Worm (Caenorhabditis elegans) whole organism, L4 larva: Measurements from ENCODE around the gene T05C7.5.

Source experiments
- T20F7.1 ChIP-seq: fragments of 200-800 bp; sonication (Bioruptor generic); optimal IDR thresholded peaks from 2 replicates; lab custom pipeline; 2018; ENCODE audit warnings: mild to moderate bottlenecking, missing genetic modification characterization, missing compliant biosample characterization
- aly-2 ChIP-seq: sonication (generic microtip); optimal IDR thresholded peaks from 2 replicates; lab custom pipeline; 2018; ENCODE audit warnings: missing biosample characterization, missing genetic modification characterization
- dmd-9 ChIP-seq: fragments of 200-800 bp; sonication (Bioruptor generic); IDR thresholded peaks from 2 replicates; pipeline ENCODE4 v1.3.6; 2022; ENCODE audit warnings: missing genetic modification reagents, missing genetic modification characterization, missing compliant biosample characterization
- hlh-30 ChIP-seq: sonication (generic microtip); optimal IDR thresholded peaks from 2 replicates; lab custom pipeline; 2017; ENCODE audit warnings: antibody characterized with exemption, mild to moderate bottlenecking, missing genetic modification characterization, missing compliant biosample characterization; ENCODE audit not compliant: insufficient read depth
- jun-1 ChIP-seq: fragments of 150-350 bp; optimal IDR thresholded peaks from 2 replicates; lab custom pipeline; 2014; ENCODE audit warnings: missing biosample characterization, missing genetic modification reagents, missing genetic modification characterization
- lsy-2 ChIP-seq, 2 experiments: fragments of 150-350 bp in 1 of 2; sonication (generic microtip) in 1 of 2; optimal IDR thresholded peaks; 2 replicates each; lab custom pipeline; 2014 to 2017; ENCODE audit warnings: missing biosample characterization in 2 of 2, missing genetic modification characterization in 2 of 2
- mdl-1 ChIP-seq, 2 experiments: fragments of 150-350 bp in 1 of 2; sonication (generic microtip) in 1 of 2; optimal IDR thresholded peaks; 2 replicates each; lab custom pipeline; 2014 to 2017; ENCODE audit warnings: missing biosample characterization in 2 of 2, missing genetic modification characterization in 2 of 2
- nhr-237 ChIP-seq: sonication (generic microtip); optimal IDR thresholded peaks from 2 replicates; lab custom pipeline; 2017; ENCODE audit warnings: missing biosample characterization, missing genetic modification characterization
- nhr-77 ChIP-seq: fragments of 150-350 bp; optimal IDR thresholded peaks from 2 replicates; lab custom pipeline; 2014; ENCODE audit warnings: missing biosample characterization, missing genetic modification characterization
- snpc-4 ChIP-seq: fragments of 150-350 bp; optimal IDR thresholded peaks from 2 replicates; lab custom pipeline; 2014; ENCODE audit warnings: missing biosample characterization, missing genetic modification characterization
- spr-3 ChIP-seq: fragments of 200-800 bp; sonication (Bioruptor generic); optimal IDR thresholded peaks from 2 replicates; lab custom pipeline; 2018; ENCODE audit warnings: mild to moderate bottlenecking, missing genetic modification characterization, missing compliant biosample characterization
- unc-62 ChIP-seq, 3 experiments: fragments of 150-350 bp in 1 of 3; sonication (generic microtip); optimal IDR thresholded peaks in 2 of 3; peaks in 1 of 3; 1 replicate in 1 of 3; 2 replicates in 2 of 3; lab custom pipeline; 2014 to 2017; ENCODE audit warnings: missing biosample characterization in 3 of 3, missing genetic modification characterization in 3 of 3, missing genetic modification reagents in 3 of 3, missing genotype in 1 of 3

- TF ChIP-seq snpc-4 (tag; lab: Kevin White, UChicago) = no peak
- no peak for TF ChIP-seq spr-3 (GFP tag; lab: Kevin White, UChicago)
- TF ChIP-seq nhr-237 (tag; lab: Kevin White, UChicago) = no peak
- TF ChIP-seq aly-2 (tag; lab: Kevin White, UChicago) = no peak
- TF ChIP-seq lsy-2 (tag; optimal IDR thresholded peaks at IDR 0.05; lab: Kevin White, UChicago) = no peak
- TF ChIP-seq dmd-9 = no peak
- TF ChIP-seq unc-62 (GFP tag; optimal IDR thresholded peaks at IDR 0.05 in 1 of 2; lab: Kevin White, UChicago) = peak in 1 of 2 experiments; percentile 70
- TF ChIP-seq unc-62 (tag; optimal IDR thresholded peaks at IDR 0.05; lab: Kevin White, UChicago) = no peak
- no peak for TF ChIP-seq nhr-77 (tag; lab: Kevin White, UChicago)
- TF ChIP-seq jun-1 (tag; lab: Kevin White, UChicago) = no peak
- TF ChIP-seq T20F7.1 = no peak
- no peak for TF ChIP-seq mdl-1 (tag; optimal IDR thresholded peaks at IDR 0.05; lab: Kevin White, UChicago)
- TF ChIP-seq hlh-30 = no peak
Measured at ce11 chrIV:77421-77820, 18.7 kb upstream of the T05C7.5 start.
